Fruit fly (Drosophila melanogaster): ENCODE data around the gene CG1503.

Gene CG1503

DNA sequence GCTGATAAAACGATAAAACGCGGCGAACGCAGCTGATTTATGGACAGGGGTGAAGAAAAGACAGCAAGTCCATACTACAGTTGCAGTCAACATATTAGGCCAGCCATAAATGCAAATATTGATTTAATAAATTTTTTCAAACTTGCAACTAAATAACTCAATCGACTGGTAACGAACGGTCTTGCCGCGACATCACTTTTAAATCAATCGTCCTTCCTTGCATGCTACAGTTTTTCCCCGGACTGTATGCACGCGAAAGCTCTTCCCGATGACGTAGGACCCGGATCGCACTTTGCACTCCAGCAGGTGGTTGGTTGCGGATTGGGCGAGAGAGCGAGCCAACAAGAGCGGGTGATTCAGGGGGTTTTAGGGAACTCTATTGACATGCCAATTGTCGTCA is 41.2 kb downstream of the CG1503 start (continued):
- TF ChIP-seq mam (GFP tag; optimal IDR thresholded peaks at IDR 0.05) (peak; percentile 27), CG6689 (GFP tag; IDR thresholded peaks at IDR 0.05) (0 out of 2 replicates have a peak, but pooled peaks have one; percentile 19), CG8290 (GFP tag; optimal IDR thresholded peaks at IDR 0.05) (no peak), CG8290 (tag; optimal IDR thresholded peaks at IDR 0.05) (peak in 1 of 2 experiments; percentile 47), CG9727 (GFP tag; optimal IDR thresholded peaks at IDR 0.05) (peak; percentile 5), Drgx (GFP tag; IDR thresholded peaks at IDR 0.05) (peak; percentile 88), CG10654 (GFP tag; optimal IDR thresholded peaks at IDR 0.05) (no peak), MESR4 (GFP tag; optimal IDR thresholded peaks at IDR 0.05) (no peak), danr (GFP tag; IDR thresholded peaks at IDR 0.05) (0 out of 2 replicates have a peak, but pooled peaks have one; percentile 21), ssp (GFP tag; IDR thresholded peaks at IDR 0.05) (0 out of 2 replicates have a peak, but pooled peaks have one; percentile 8), CG7839 (tag; optimal IDR thresholded peaks at IDR 0.05) (peak; percentile 9), tio (GFP tag; optimal IDR thresholded peaks at IDR 0.05) (peak; percentile 7), CG12769 (tag; optimal IDR thresholded peaks at IDR 0.05) (no peak), prd (optimal IDR thresholded peaks at IDR 0.05) (no peak), prd (GFP tag; IDR thresholded peaks at IDR 0.05) (peak; percentile 45; the same call in 1 of the 3 replicates), Aef1 (GFP tag; IDR thresholded peaks at IDR 0.05) (no peak), CG14441 (GFP tag; IDR thresholded peaks at IDR 0.05) (peak; percentile 30; the same call in 1 of the 2 replicates), Hr51 (GFP tag; optimal IDR thresholded peaks at IDR 0.05) (no peak), ase (GFP tag; IDR thresholded peaks at IDR 0.05) (0 out of 3 replicates have a peak, but pooled peaks have one; percentile 7), gce (GFP tag; IDR thresholded peaks at IDR 0.05) (no peak), corto (GFP tag; optimal IDR thresholded peaks at IDR 0.05) (peak; percentile 72), zfh1 (GFP tag; IDR thresholded peaks at IDR 0.05) (0 out of 3 replicates have a peak, but pooled peaks have one; percentile 49), dysf (GFP tag; IDR thresholded peaks at IDR 0.05) (peak; percentile 35; the same call in 1 of the 3 replicates), Sox102F (GFP tag; optimal IDR thresholded peaks at IDR 0.05) (peak; percentile 5), CG11456 (GFP tag; IDR thresholded peaks at IDR 0.05) (peak; percentile 64; the same call in 1 of the 3 replicates), gem (tag; optimal IDR thresholded peaks at IDR 0.05) (peak; percentile 1), CG11696 (GFP tag; IDR thresholded peaks at IDR 0.05) (peak; percentile 72), CG11504 (tag; optimal IDR thresholded peaks at IDR 0.05) (peak; percentile 15), CG10366 (GFP tag; IDR thresholded peaks at IDR 0.05) (peak; percentile 28; the same call in 1 of the 2 replicates), ken (GFP tag; IDR thresholded peaks at IDR 0.05) (0 out of 3 replicates have a peak, but pooled peaks have one; percentile 29), ci (GFP tag; IDR thresholded peaks at IDR 0.05) (0 out of 3 replicates have a peak, but pooled peaks have one; percentile 34), lmd (GFP tag; IDR thresholded peaks at IDR 0.05) (peak; percentile 31; the same call in 1 of the 2 replicates), chn (GFP tag; optimal IDR thresholded peaks at IDR 0.05) (no peak), pan (optimal IDR thresholded peaks at IDR 0.05) (no peak), pan (GFP tag; optimal IDR thresholded peaks at IDR 0.05 in 1 of 2, IDR thresholded peaks at IDR 0.05 in 1 of 2) (peak in 1 of 2 experiments; percentile 39), CG7357 (GFP tag; IDR thresholded peaks at IDR 0.05) (0 out of 3 replicates have a peak, but pooled peaks have one; percentile 6), Meics (GFP tag; optimal IDR thresholded peaks at IDR 0.05) (no peak), sob (GFP tag; IDR thresholded peaks at IDR 0.05) (0 out of 2 replicates have a peak, but pooled peaks have one; percentile 24), CG11085 (GFP tag; IDR thresholded peaks at IDR 0.05) (no peak), Med (GFP tag) (peak; percentile 78), lbe (GFP tag; optimal IDR thresholded peaks at IDR 0.05) (peak; percentile 95), CG9817 (tag; optimal IDR thresholded peaks at IDR 0.05) (peak; percentile 17), fd96Cb (tag; optimal IDR thresholded peaks at IDR 0.05) (no peak), fd64A (GFP tag; optimal IDR thresholded peaks at IDR 0.05) (no peak), CG32532 (GFP tag; IDR thresholded peaks at IDR 0.05) (peak; percentile 20; the same call in 1 of the 2 replicates), nom (GFP tag; optimal IDR thresholded peaks at IDR 0.05) (peak; percentile 90)
